Worm (Caenorhabditis elegans): ENCODE data around the gene byn-1.

The byn-1 gene

ce11 chrIII:6955766-6956165 is 24.0 kb downstream of the byn-1 start:
- TF ChIP-seq C38D4.7 (GFP tag; optimal IDR thresholded peaks at IDR 0.05) (no peak), che-1 (tag; optimal IDR thresholded peaks at IDR 0.05) (no peak), unc-42 (tag; optimal IDR thresholded peaks at IDR 0.05) (no peak), unc-55 (GFP tag; optimal IDR thresholded peaks at IDR 0.05) (no peak), ceh-9 (tag; optimal IDR thresholded peaks at IDR 0.05) (no peak), ttx-3 (tag; optimal IDR thresholded peaks at IDR 0.05) (no peak), hlh-6 (tag; optimal IDR thresholded peaks at IDR 0.05) (no peak), unc-86 (tag; optimal IDR thresholded peaks at IDR 0.05) (no peak), pqm-1 (tag; optimal IDR thresholded peaks at IDR 0.05) (no peak), Y22D7AL.16 (tag; optimal IDR thresholded peaks at IDR 0.05) (no peak), madf-2 (tag; optimal IDR thresholded peaks at IDR 0.05) (no peak), pros-1 (tag; optimal IDR thresholded peaks at IDR 0.05) (no peak), K09A11.1 (tag; optimal IDR thresholded peaks at IDR 0.05; ENCODE audit: insufficient read depth) (no peak), lin-11 (tag; optimal IDR thresholded peaks at IDR 0.05) (no peak), ahr-1 (tag; optimal IDR thresholded peaks at IDR 0.05) (no peak), lim-6 (tag; optimal IDR thresholded peaks at IDR 0.05) (no peak), hlh-8 (tag; optimal IDR thresholded peaks at IDR 0.05) (no peak)

- TF ChIP-seq ceh-30 (tag; optimal IDR thresholded peaks at IDR 0.05) = no peak
- no peak for TF ChIP-seq unc-55 (GFP tag; optimal IDR thresholded peaks at IDR 0.05)
- TF ChIP-seq odd-2 (tag; optimal IDR thresholded peaks at IDR 0.05) = no peak
- TF ChIP-seq npax-4 (tag; optimal IDR thresholded peaks at IDR 0.05) = no peak
- no peak for TF ChIP-seq ceh-31 (tag; optimal IDR thresholded peaks at IDR 0.05)
- TF ChIP-seq ceh-45 (GFP tag; IDR thresholded peaks at IDR 0.05) = no peak
- no peak for TF ChIP-seq fax-1 (tag; optimal IDR thresholded peaks at IDR 0.05)
- TF ChIP-seq ceh-9 (tag; optimal IDR thresholded peaks at IDR 0.05) = no peak
- no peak for TF ChIP-seq lim-6 (tag; optimal IDR thresholded peaks at IDR 0.05)
- TF ChIP-seq pqm-1 (tag; optimal IDR thresholded peaks at IDR 0.05) = no peak
- no peak for TF ChIP-seq unc-86 (tag; optimal IDR thresholded peaks at IDR 0.05)
- TF ChIP-seq hlh-30 (tag; optimal IDR thresholded peaks at IDR 0.05; ENCODE audit: insufficient read depth) = no peak
- TF ChIP-seq unc-42 (tag; optimal IDR thresholded peaks at IDR 0.05) = no peak
- no peak for TF ChIP-seq F13H6.1 (tag; optimal IDR thresholded peaks at IDR 0.05)
- no peak for TF ChIP-seq Y22D7AL.16 (tag; optimal IDR thresholded peaks at IDR 0.05)
- TF ChIP-seq gmeb-2 (tag; optimal IDR thresholded peaks at IDR 0.05) = no peak
Observed at ce11 chrIII:6958674-6959241, 27.0 kb downstream of the byn-1 start.

ce11 chrIII:6961167-6961566 is 29.4 kb downstream of the byn-1 start:
- TF ChIP-seq ceh-2 (tag; optimal IDR thresholded peaks at IDR 0.05) (no peak), odd-2 (tag; optimal IDR thresholded peaks at IDR 0.05) (peak; percentile 20), nhr-11 (tag; optimal IDR thresholded peaks at IDR 0.05) (no peak), nfya-1 (tag; optimal IDR thresholded peaks at IDR 0.05) (peak; percentile 52)

ce11 chrIII:6961937-6962504 is 30.2 kb downstream of the byn-1 start, which contains the start of the genes rpn-6.1 and F57B9.1:
Gene rpn-6.1 (minus strand): TSS chrIII:6962001.
Gene F57B9.1 (plus strand): TSS chrIII:6962090.
- peak; percentile 43 for TF ChIP-seq elt-2 (tag; optimal IDR thresholded peaks at IDR 0.05)
- TF ChIP-seq unc-55 (GFP tag; optimal IDR thresholded peaks at IDR 0.05) = peak; percentile 33
- no peak for TF ChIP-seq fkh-10 (GFP tag; optimal IDR thresholded peaks at IDR 0.05)

ce11 chrIII:6968080-6968639 is 36.4 kb downstream of the byn-1 start, which contains the start of gene panl-2:
Gene panl-2 (minus strand): TSS chrIII:6968130.
- no peak for TF ChIP-seq pax-1 (tag; optimal IDR thresholded peaks at IDR 0.05)
- no peak for TF ChIP-seq pag-3 (tag; optimal IDR thresholded peaks at IDR 0.05; ENCODE audit: borderline replicate concordance)
- TF ChIP-seq rnt-1 (tag; optimal IDR thresholded peaks at IDR 0.05) = no peak
- no peak for TF ChIP-seq pat-9 (tag; optimal IDR thresholded peaks at IDR 0.05)
- TF ChIP-seq C38D4.7 (GFP tag; optimal IDR thresholded peaks at IDR 0.05) = no peak
- no peak for TF ChIP-seq unc-3 (GFP tag; conservative IDR thresholded peaks at IDR 0.05)
- no peak for TF ChIP-seq unc-3 (tag; optimal IDR thresholded peaks at IDR 0.05)
- TF ChIP-seq hlh-30 (tag; optimal IDR thresholded peaks at IDR 0.05; ENCODE audit: insufficient read depth) = peak; percentile 82
- TF ChIP-seq nfya-1 (tag; optimal IDR thresholded peaks at IDR 0.05) = peak; percentile 44
